Worm (Caenorhabditis elegans): Measurements from ENCODE around the gene srw-129.

Gene srw-129

DNA sequence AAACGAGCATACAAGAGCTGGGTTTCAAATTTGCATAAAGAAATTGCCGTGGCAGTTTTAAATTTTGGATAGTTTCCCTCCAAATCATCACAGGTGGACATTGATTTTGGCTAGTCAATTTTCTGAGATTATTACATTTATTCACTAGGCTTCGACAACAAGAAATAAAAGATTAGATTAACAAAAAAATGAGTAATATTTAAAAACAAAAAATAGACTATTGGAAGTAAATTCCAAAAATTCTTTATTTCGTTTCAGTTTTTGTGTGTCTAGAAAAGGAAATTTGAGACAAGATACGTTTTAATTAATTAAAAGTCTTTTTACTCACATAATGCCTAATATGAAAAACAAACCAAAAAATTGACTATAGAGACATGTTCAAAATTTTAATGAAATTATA, 13.5 kb upstream of the srw-129 start, which contains the start of gene srw-142:
Gene srw-142, minus strand, starts transcription at position 101 of the 400 bp plus-strand sequence.
- no peak for TF ChIP-seq nhr-12 (tag; optimal IDR thresholded peaks at IDR 0.05)
- no peak for TF ChIP-seq nhr-6 (tag; optimal IDR thresholded peaks at IDR 0.05)
- TF ChIP-seq ceh-16 (tag; optimal IDR thresholded peaks at IDR 0.05): no peak
- TF ChIP-seq ama-1 (optimal IDR thresholded peaks at IDR 0.05): no peak
- TF ChIP-seq ceh-82 (tag; optimal IDR thresholded peaks at IDR 0.05): no peak
- TF ChIP-seq unc-62 (GFP tag; optimal IDR thresholded peaks at IDR 0.05): no peak
- no peak for TF ChIP-seq unc-39 (tag; optimal IDR thresholded peaks at IDR 0.05)
- TF ChIP-seq snpc-4 (tag; optimal IDR thresholded peaks at IDR 0.05): no peak
- TF ChIP-seq R02D3.7 (tag; optimal IDR thresholded peaks at IDR 0.05): no peak
- no peak for TF ChIP-seq peb-1 (tag; optimal IDR thresholded peaks at IDR 0.05)
- no peak for TF ChIP-seq unc-55 (GFP tag; optimal IDR thresholded peaks at IDR 0.05)
- TF ChIP-seq aly-2 (tag; optimal IDR thresholded peaks at IDR 0.05): no peak
- no peak for TF ChIP-seq lin-39 (tag; optimal IDR thresholded peaks at IDR 0.05)
- TF ChIP-seq crh-2 (tag; optimal IDR thresholded peaks at IDR 0.05): no peak
- TF ChIP-seq sma-3 (GFP tag; optimal IDR thresholded peaks at IDR 0.05): no peak
- TF ChIP-seq C34F6.9 (tag; optimal IDR thresholded peaks at IDR 0.05): no peak
- no peak for TF ChIP-seq mab-5 (tag; optimal IDR thresholded peaks at IDR 0.05)
- no peak for TF ChIP-seq dmd-4 (tag; optimal IDR thresholded peaks at IDR 0.05)

DNA sequence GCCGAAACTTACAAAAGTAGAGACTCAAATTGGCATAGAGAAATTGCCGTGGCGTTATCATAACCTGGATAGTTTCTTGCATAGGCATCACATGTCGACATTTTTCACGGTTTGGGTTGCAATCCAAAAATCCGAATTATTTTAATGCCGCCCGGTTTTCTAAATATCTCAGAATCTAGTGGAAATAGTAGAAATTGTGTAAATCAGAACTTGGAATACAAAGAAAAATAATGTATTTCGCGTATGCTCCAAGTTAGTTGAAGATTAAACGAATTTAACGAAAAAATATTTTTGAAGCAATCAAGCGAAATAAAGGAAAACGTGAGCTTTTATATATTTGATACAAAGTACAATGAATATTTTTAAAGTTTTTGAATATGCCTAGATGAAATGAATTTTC, 10.9 kb upstream of the srw-129 start, which contains the start of gene srw-144:
Gene srw-144, minus strand, starts transcription at position 101 of the 400 bp plus-strand sequence.
- TF ChIP-seq nhr-25 (tag; optimal IDR thresholded peaks at IDR 0.05) (no peak), nhr-237 (tag; optimal IDR thresholded peaks at IDR 0.05) (no peak), Y55F3AM.14 (GFP tag; optimal IDR thresholded peaks at IDR 0.05) (no peak), nhr-77 (tag; optimal IDR thresholded peaks at IDR 0.05) (no peak), snpc-4 (tag; optimal IDR thresholded peaks at IDR 0.05) (no peak), ceh-82 (tag; optimal IDR thresholded peaks at IDR 0.05) (no peak), crh-2 (tag; optimal IDR thresholded peaks at IDR 0.05) (no peak), unc-55 (GFP tag; optimal IDR thresholded peaks at IDR 0.05) (no peak), mdl-1 (tag; optimal IDR thresholded peaks at IDR 0.05) (no peak), egl-27 (tag; optimal IDR thresholded peaks at IDR 0.05) (no peak), lin-39 (tag; optimal IDR thresholded peaks at IDR 0.05) (no peak), ceh-16 (tag; optimal IDR thresholded peaks at IDR 0.05) (no peak)

DNA sequence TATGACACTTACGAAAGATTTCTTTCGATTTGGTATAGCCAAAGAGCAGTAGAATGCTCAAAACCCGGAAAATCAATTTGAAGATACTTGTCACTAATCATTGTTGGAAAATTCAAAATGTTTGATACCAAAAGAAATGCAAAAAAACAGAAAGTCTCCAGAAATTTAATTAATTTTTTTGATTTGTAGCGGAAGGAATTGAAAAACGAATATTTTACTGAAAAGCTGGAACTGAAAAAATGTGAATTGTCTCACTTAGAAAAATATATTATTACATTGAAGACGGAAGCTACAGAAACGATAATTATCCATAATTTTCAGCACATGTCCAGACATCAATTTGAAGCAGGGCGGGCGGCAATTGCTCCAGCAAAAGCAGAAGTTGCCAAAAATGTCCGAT, 8.8 kb upstream of the srw-129 start, which contains the start of gene srw-138:
Gene srw-138, minus strand, starts transcription at position 101 of the 400 bp plus-strand sequence.
- TF ChIP-seq egl-27 (tag; optimal IDR thresholded peaks at IDR 0.05) (no peak), mab-5 (tag; optimal IDR thresholded peaks at IDR 0.05) (no peak), nhr-6 (tag; optimal IDR thresholded peaks at IDR 0.05) (no peak), nhr-21 (tag; optimal IDR thresholded peaks at IDR 0.05) (no peak), mdl-1 (tag; optimal IDR thresholded peaks at IDR 0.05) (no peak), skn-1 (tag; optimal IDR thresholded peaks at IDR 0.05) (no peak), ztf-4 (tag; optimal IDR thresholded peaks at IDR 0.05) (no peak), elt-3 (tag; optimal IDR thresholded peaks at IDR 0.05) (no peak), Y55F3AM.14 (GFP tag; optimal IDR thresholded peaks at IDR 0.05) (no peak), mbf-1 (tag; optimal IDR thresholded peaks at IDR 0.05) (no peak), ZK546.5 (tag; optimal IDR thresholded peaks at IDR 0.05) (no peak), alr-1 (tag; optimal IDR thresholded peaks at IDR 0.05) (no peak), sem-4 (tag; optimal IDR thresholded peaks at IDR 0.05) (no peak)

DNA sequence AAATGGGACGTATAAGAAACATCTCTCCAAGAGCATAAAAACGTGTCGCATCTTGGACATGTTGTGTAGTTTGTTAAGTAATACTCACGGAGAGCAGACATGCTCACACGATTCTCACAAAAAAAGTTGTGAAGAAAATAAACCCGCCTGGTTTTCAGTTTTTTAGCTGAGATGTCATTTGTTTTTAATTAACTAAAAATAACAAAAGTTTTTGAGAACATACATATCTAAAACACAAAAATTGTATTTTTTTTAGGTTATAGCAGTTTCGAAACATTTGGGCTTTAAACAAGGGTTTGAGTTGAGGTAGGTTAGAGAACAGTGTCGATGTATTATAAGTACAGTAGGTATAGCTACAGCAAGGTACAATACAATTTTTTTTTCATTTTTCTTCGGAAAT, 7.0 kb upstream of the srw-129 start, which contains the start of gene srh-88:
Gene srh-88, minus strand, starts transcription at position 101 of the 400 bp plus-strand sequence.
- no peak for TF ChIP-seq nhr-11 (tag; optimal IDR thresholded peaks at IDR 0.05)
- TF ChIP-seq ztf-1 (GFP tag; conservative IDR thresholded peaks at IDR 0.05): no peak
- no peak for TF ChIP-seq ztf-4 (tag; optimal IDR thresholded peaks at IDR 0.05)
- TF ChIP-seq snpc-4 (tag; optimal IDR thresholded peaks at IDR 0.05): no peak
- TF ChIP-seq crh-2 (tag; optimal IDR thresholded peaks at IDR 0.05): no peak
- no peak for TF ChIP-seq aly-2 (tag; optimal IDR thresholded peaks at IDR 0.05)
- TF ChIP-seq nhr-10 (tag; optimal IDR thresholded peaks at IDR 0.05): no peak
- TF ChIP-seq blmp-1 (tag; optimal IDR thresholded peaks at IDR 0.05; ENCODE audit: insufficient read depth): no peak
- TF ChIP-seq skn-1 (tag; optimal IDR thresholded peaks at IDR 0.05): no peak
- no peak for TF ChIP-seq nhr-77 (tag; optimal IDR thresholded peaks at IDR 0.05)
- TF ChIP-seq lsy-2 (tag; optimal IDR thresholded peaks at IDR 0.05): no peak
- no peak for TF ChIP-seq R02D3.7 (tag; optimal IDR thresholded peaks at IDR 0.05)
- TF ChIP-seq gmeb-1 (tag; optimal IDR thresholded peaks at IDR 0.05): no peak
- TF ChIP-seq ceh-16 (tag; optimal IDR thresholded peaks at IDR 0.05): no peak
- TF ChIP-seq ama-1 (optimal IDR thresholded peaks at IDR 0.05): no peak
- no peak for TF ChIP-seq unc-55 (GFP tag; optimal IDR thresholded peaks at IDR 0.05)
- TF ChIP-seq mdl-1 (tag; optimal IDR thresholded peaks at IDR 0.05): no peak
- TF ChIP-seq nhr-21 (tag; optimal IDR thresholded peaks at IDR 0.05): no peak
- TF ChIP-seq Y55F3AM.14 (GFP tag; optimal IDR thresholded peaks at IDR 0.05): no peak

Data from whole organism, L2 larva.